Worm (Caenorhabditis elegans): ENCODE measurements around the gene col-2.

The col-2 gene

ce11 chrIV:10056138-10056537 is 29.1 kb downstream of the col-2 start, which contains the start of gene T04B2.7:
Gene T04B2.7 (minus strand): TSS chrIV:10056238.
- no peak for TF ChIP-seq ama-1 (optimal IDR thresholded peaks at IDR 0.05)
- TF ChIP-seq fkh-10 (GFP tag; optimal IDR thresholded peaks at IDR 0.05): no peak
- TF ChIP-seq aly-2 (tag; optimal IDR thresholded peaks at IDR 0.05): no peak
- TF ChIP-seq skn-1 (tag; optimal IDR thresholded peaks at IDR 0.05): no peak
- TF ChIP-seq egl-5 (tag; optimal IDR thresholded peaks at IDR 0.05): no peak
- TF ChIP-seq ceh-16 (tag; optimal IDR thresholded peaks at IDR 0.05): no peak
- TF ChIP-seq daf-12 (tag; optimal IDR thresholded peaks at IDR 0.05): no peak
- no peak for TF ChIP-seq hmg-11 (tag; optimal IDR thresholded peaks at IDR 0.05)
- TF ChIP-seq nhr-12 (tag; optimal IDR thresholded peaks at IDR 0.05): no peak

ce11 chrIV:10053550-10053949 is 31.7 kb downstream of the col-2 start, which contains the start of gene srv-12:
Gene srv-12 (minus strand): TSS chrIV:10053650.
- TF ChIP-seq eor-1 (tag; optimal IDR thresholded peaks at IDR 0.05) (no peak), hmg-11 (tag; optimal IDR thresholded peaks at IDR 0.05) (no peak), fos-1 (tag; optimal IDR thresholded peaks at IDR 0.05) (no peak), mml-1 (tag; optimal IDR thresholded peaks at IDR 0.05) (no peak), nhr-28 (tag; optimal IDR thresholded peaks at IDR 0.05) (no peak), fkh-2 (tag; optimal IDR thresholded peaks at IDR 0.05) (no peak), lin-15B (tag; optimal IDR thresholded peaks at IDR 0.05) (no peak), pha-4 (tag; optimal IDR thresholded peaks at IDR 0.05) (no peak), unc-39 (tag; optimal IDR thresholded peaks at IDR 0.05) (no peak), nhr-23 (tag; optimal IDR thresholded peaks at IDR 0.05) (no peak), elt-3 (tag; optimal IDR thresholded peaks at IDR 0.05) (no peak), jun-1 (tag; optimal IDR thresholded peaks at IDR 0.05) (no peak), mdl-1 (tag; optimal IDR thresholded peaks at IDR 0.05) (no peak), ceh-16 (tag; optimal IDR thresholded peaks at IDR 0.05) (no peak), egl-5 (tag; optimal IDR thresholded peaks at IDR 0.05) (no peak), nhr-76 (tag; optimal IDR thresholded peaks at IDR 0.05) (no peak), aly-2 (tag; optimal IDR thresholded peaks at IDR 0.05) (no peak), nhr-67 (tag; optimal IDR thresholded peaks at IDR 0.05) (no peak), lsy-12 (tag; optimal IDR thresholded peaks at IDR 0.05) (no peak), egl-27 (tag; optimal IDR thresholded peaks at IDR 0.05) (no peak)

DNA sequence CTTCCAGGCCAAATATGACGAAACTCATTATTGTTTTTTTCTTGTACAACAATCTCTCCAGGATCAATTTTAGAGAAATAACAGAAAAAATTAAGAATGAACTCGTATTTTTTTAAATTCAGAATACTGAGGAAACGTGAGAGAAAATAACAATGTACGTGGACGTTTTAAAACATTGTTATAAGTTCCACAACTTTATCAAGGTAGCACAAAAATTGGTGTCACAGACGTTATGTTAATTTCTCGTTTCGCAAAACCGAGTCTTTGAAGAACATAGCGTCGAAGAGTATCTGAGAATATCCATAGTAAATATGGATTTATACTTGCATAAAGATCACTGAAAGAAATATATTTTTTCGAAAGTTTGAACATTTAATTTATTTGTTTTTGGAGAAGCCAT is 34.2 kb downstream of the col-2 start, which contains the start of gene T04B2.8:
Gene T04B2.8, minus strand, starts transcription at position 101 of the 400 bp plus-strand sequence.
- no peak for TF ChIP-seq ceh-28 (tag; optimal IDR thresholded peaks at IDR 0.05)
- TF ChIP-seq nhr-43 (tag; optimal IDR thresholded peaks at IDR 0.05; ENCODE audit: poor library complexity, severe bottlenecking): no peak
- TF ChIP-seq lin-15B (tag; optimal IDR thresholded peaks at IDR 0.05): no peak
- no peak for TF ChIP-seq skn-1 (tag; optimal IDR thresholded peaks at IDR 0.05)
- TF ChIP-seq nhr-237 (tag; optimal IDR thresholded peaks at IDR 0.05): no peak
- no peak for TF ChIP-seq fkh-2 (tag; optimal IDR thresholded peaks at IDR 0.05)
- TF ChIP-seq nhr-76 (tag; optimal IDR thresholded peaks at IDR 0.05): no peak
- TF ChIP-seq aly-2 (tag; optimal IDR thresholded peaks at IDR 0.05): no peak
- TF ChIP-seq egl-27 (tag; optimal IDR thresholded peaks at IDR 0.05): no peak
- TF ChIP-seq elt-1 (tag; optimal IDR thresholded peaks at IDR 0.05): no peak
- TF ChIP-seq mdl-1 (tag; optimal IDR thresholded peaks at IDR 0.05): no peak
- TF ChIP-seq mml-1 (tag; optimal IDR thresholded peaks at IDR 0.05): no peak
- no peak for TF ChIP-seq ceh-82 (tag; optimal IDR thresholded peaks at IDR 0.05)
- TF ChIP-seq pqm-1 (tag; optimal IDR thresholded peaks at IDR 0.05): no peak
- TF ChIP-seq daf-12 (tag; optimal IDR thresholded peaks at IDR 0.05): no peak

DNA sequence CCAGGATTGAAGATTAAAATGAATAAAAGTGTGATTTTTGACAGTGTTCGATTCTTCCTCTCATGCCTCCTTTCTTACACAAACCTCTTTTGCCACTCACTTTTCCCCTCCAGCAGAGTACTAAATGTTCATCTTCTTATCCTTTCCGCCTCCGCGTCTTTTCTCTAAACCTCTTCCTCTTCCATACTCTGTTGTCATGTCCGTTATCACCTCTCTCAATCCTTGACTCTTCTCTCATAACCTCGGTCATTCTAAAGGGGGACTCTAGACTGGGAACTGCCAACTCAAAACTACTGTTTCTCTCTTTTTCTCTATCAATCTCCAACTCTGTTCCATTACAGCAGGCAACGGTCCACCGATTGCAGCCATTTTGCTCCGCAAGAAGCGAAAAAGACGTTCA is 37.0 kb downstream of the col-2 start:
- no peak for TF ChIP-seq lin-39 (tag; optimal IDR thresholded peaks at IDR 0.05)
- TF ChIP-seq ama-1 (optimal IDR thresholded peaks at IDR 0.05): no peak
- no peak for TF ChIP-seq tbx-2 (tag; optimal IDR thresholded peaks at IDR 0.05)
- TF ChIP-seq zag-1 (tag; optimal IDR thresholded peaks at IDR 0.05): no peak
- TF ChIP-seq nhr-77 (tag; optimal IDR thresholded peaks at IDR 0.05): no peak
- no peak for TF ChIP-seq ZK546.5 (tag; optimal IDR thresholded peaks at IDR 0.05)
- no peak for TF ChIP-seq R02D3.7 (tag; optimal IDR thresholded peaks at IDR 0.05)
- no peak for TF ChIP-seq egl-27 (tag; optimal IDR thresholded peaks at IDR 0.05)
- no peak for TF ChIP-seq mdl-1 (tag; optimal IDR thresholded peaks at IDR 0.05)
- no peak for TF ChIP-seq snpc-4 (tag; optimal IDR thresholded peaks at IDR 0.05)
- TF ChIP-seq aly-2 (tag; optimal IDR thresholded peaks at IDR 0.05): no peak

Data from whole organism, L3 larva.